Worm (Caenorhabditis elegans) whole organism, young adult: Measurements from ENCODE around the gene F17C11.22.
A peak's percentile ranks its signal among the peaks of the same experiment; 100 is the strongest.

Experiments
- B0019.2 ChIP-seq: fragments of 200-800 bp; sonication (Bioruptor generic); conservative IDR thresholded peaks from 2 replicates; pipeline ENCODE4 v1.3.6; 2022; ENCODE audit warnings: missing genetic modification reagents, missing genetic modification characterization, missing compliant biosample characterization
- B0261.1 ChIP-seq: sonication (generic microtip); optimal IDR thresholded peaks from 2 replicates; lab custom pipeline; 2016; ENCODE audit warnings: mild to moderate bottlenecking, missing genetic modification characterization, moderate library complexity, missing compliant biosample characterization
- B0336.3 ChIP-seq: fragments of 200-800 bp; sonication (Bioruptor generic); IDR thresholded peaks from 2 replicates; pipeline ENCODE4 v1.3.6; 2022; ENCODE audit warnings: missing genetic modification characterization, missing compliant biosample characterization
- F22D6.2 ChIP-seq: sonication (generic microtip); optimal IDR thresholded peaks from 2 replicates; lab custom pipeline; 2016; ENCODE audit warnings: mild to moderate bottlenecking, missing genetic modification characterization, missing compliant biosample characterization
- F23B12.7 ChIP-seq: sonication (generic microtip); optimal IDR thresholded peaks from 2 replicates; lab custom pipeline; 2017; ENCODE audit warnings: missing genetic modification characterization, mild to moderate bottlenecking, missing compliant biosample characterization, antibody characterized with exemption, moderate library complexity; ENCODE audit not compliant: insufficient read depth
- F39B2.1 ChIP-seq: fragments of 200-800 bp; sonication (Bioruptor generic); IDR thresholded peaks from 2 replicates; pipeline ENCODE4 v1.3.6; 2022; ENCODE audit warnings: missing genetic modification reagents, missing genetic modification characterization, missing compliant biosample characterization
- F55B11.4 ChIP-seq: sonication (generic microtip); optimal IDR thresholded peaks from 2 replicates; lab custom pipeline; 2016; ENCODE audit warnings: missing compliant biosample characterization, missing genetic modification characterization, borderline replicate concordance; ENCODE audit not compliant: insufficient read depth
- K11D2.4 ChIP-seq: fragments of 200-800 bp; sonication (Bioruptor generic); IDR thresholded peaks from 2 replicates; pipeline ENCODE4 v1.3.6; 2022; ENCODE audit warnings: missing genetic modification reagents, missing genetic modification characterization, missing compliant biosample characterization
- Y53F4B.3 ChIP-seq: fragments of 200-800 bp; sonication (Bioruptor generic); IDR thresholded peaks from 2 replicates; pipeline ENCODE4 v1.3.6; 2022; ENCODE audit warnings: missing genetic modification reagents, missing genetic modification characterization, missing compliant biosample characterization
- Y56A3A.18 ChIP-seq: fragments of 200-800 bp; sonication (Bioruptor generic); IDR thresholded peaks from 2 replicates; pipeline ENCODE4 v1.3.6; 2022; ENCODE audit warnings: missing genetic modification reagents, missing genetic modification characterization, missing compliant biosample characterization
- Y79H2A.3 ChIP-seq: fragments of 200-800 bp; sonication (Bioruptor generic); conservative IDR thresholded peaks from 2 replicates; pipeline ENCODE4 v1.3.6; 2022; ENCODE audit warnings: missing genetic modification reagents, missing genetic modification characterization, missing compliant biosample characterization
- ZK185.1 ChIP-seq: sonication (generic microtip); optimal IDR thresholded peaks from 2 replicates; lab custom pipeline; 2016; ENCODE audit warnings: mild to moderate bottlenecking, missing genetic modification characterization, missing compliant biosample characterization; ENCODE audit not compliant: poor library complexity, severe bottlenecking
- ama-1 ChIP-seq, 3 experiments: fragments of 150-350 bp in 1 of 3; sonication (generic microtip) in 2 of 3; optimal IDR thresholded peaks; 2 replicates each; lab custom pipeline; 2014 to 2018; ENCODE audit warnings: missing biosample characterization in 2 of 3, missing genetic modification characterization in 2 of 3, missing genetic modification reagents in 2 of 3
- aptf-2 ChIP-seq: fragments of 200-800 bp; sonication (Bioruptor generic); conservative IDR thresholded peaks from 2 replicates; pipeline ENCODE4 v1.3.6; 2022; ENCODE audit warnings: missing genetic modification reagents, missing genetic modification characterization, missing compliant biosample characterization
- attf-5 ChIP-seq: fragments of 200-800 bp; sonication (Bioruptor generic); optimal IDR thresholded peaks from 2 replicates; lab custom pipeline; 2018; ENCODE audit warnings: mild to moderate bottlenecking, missing genetic modification characterization, missing compliant biosample characterization
- cebp-1 ChIP-seq, 2 experiments: fragments of 200-800 bp in 1 of 2; sonication (Bioruptor generic) in 1 of 2; sonication (generic microtip) in 1 of 2; IDR thresholded peaks in 1 of 2; optimal IDR thresholded peaks in 1 of 2; 2 replicates each; pipeline versions ENCODE4 v1.3.6 to Lab custom; 2017 to 2022; ENCODE audit warnings: missing compliant biosample characterization in 2 of 2, missing genetic modification characterization in 2 of 2, mild to moderate bottlenecking in 1 of 2, missing genetic modification reagents in 1 of 2, moderate library complexity in 1 of 2
- ceh-27 ChIP-seq: fragments of 200-800 bp; sonication (Bioruptor generic); optimal IDR thresholded peaks from 2 replicates; lab custom pipeline; 2018; ENCODE audit warnings: mild to moderate bottlenecking, missing genetic modification characterization, moderate library complexity, missing compliant biosample characterization
- ceh-79 ChIP-seq: sonication (generic microtip); optimal IDR thresholded peaks from 2 replicates; lab custom pipeline; 2017; ENCODE audit warnings: mild to moderate bottlenecking, missing genetic modification characterization, missing compliant biosample characterization
- chd-7 ChIP-seq: sonication (generic microtip); optimal IDR thresholded peaks from 2 replicates; lab custom pipeline; 2016; ENCODE audit warnings: mild to moderate bottlenecking, missing genetic modification characterization, moderate library complexity, missing compliant biosample characterization
- dpff-1 ChIP-seq: sonication (generic microtip); optimal IDR thresholded peaks from 2 replicates; lab custom pipeline; 2017; ENCODE audit warnings: mild to moderate bottlenecking, missing genetic modification characterization, missing compliant biosample characterization
- ets-4 ChIP-seq: fragments of 200-800 bp; sonication (Bioruptor generic); optimal IDR thresholded peaks from 2 replicates; lab custom pipeline; 2018; ENCODE audit warnings: mild to moderate bottlenecking, missing genetic modification characterization, missing compliant biosample characterization
- gei-17 ChIP-seq: fragments of 200-800 bp; sonication (Bioruptor generic); optimal IDR thresholded peaks from 2 replicates; lab custom pipeline; 2018; ENCODE audit warnings: mild to moderate bottlenecking, missing genetic modification characterization, missing compliant biosample characterization
- him-1 ChIP-seq: sonication (generic microtip); optimal IDR thresholded peaks from 2 replicates; lab custom pipeline; 2016; ENCODE audit warnings: missing genotype, missing genetic modification reagents, missing genetic modification characterization, missing compliant biosample characterization
- hlh-26 ChIP-seq: fragments of 200-800 bp; sonication (Bioruptor generic); conservative IDR thresholded peaks from 2 replicates; pipeline ENCODE4 v1.3.6; 2022; ENCODE audit warnings: missing genetic modification reagents, missing genetic modification characterization, missing compliant biosample characterization
- hrde-1 ChIP-seq: sonication (generic microtip); optimal IDR thresholded peaks from 2 replicates; lab custom pipeline; 2016; ENCODE audit warnings: missing genetic modification characterization, mild to moderate bottlenecking, missing compliant biosample characterization, moderate library complexity, missing genotype, missing genetic modification reagents, borderline replicate concordance
- hsf-1 ChIP-seq: fragments of 200-800 bp; sonication (Bioruptor generic); IDR thresholded peaks from 2 replicates; pipeline ENCODE4 v1.3.6; 2022; ENCODE audit warnings: missing genetic modification reagents, missing genetic modification characterization, missing compliant biosample characterization
- lag-1 ChIP-seq: fragments of 200-800 bp; sonication (Bioruptor generic); IDR thresholded peaks from 2 replicates; pipeline ENCODE4 v1.3.6; 2022; ENCODE audit warnings: missing genetic modification reagents, missing genetic modification characterization, missing compliant biosample characterization
- let-607 ChIP-seq, 2 experiments: fragments of 200-800 bp in 1 of 2; sonication (Bioruptor generic) in 1 of 2; sonication (generic microtip) in 1 of 2; optimal IDR thresholded peaks; 2 replicates each; lab custom pipeline; 2016 to 2018; ENCODE audit warnings: mild to moderate bottlenecking in 2 of 2, missing compliant biosample characterization in 2 of 2, missing genetic modification characterization in 2 of 2, moderate library complexity in 2 of 2, missing genotype in 1 of 2
- lin-26 ChIP-seq: fragments of 200-800 bp; sonication (Bioruptor generic); IDR thresholded peaks from 2 replicates; pipeline ENCODE4 v1.3.6; 2022; ENCODE audit warnings: missing genetic modification reagents, missing genetic modification characterization, missing compliant biosample characterization
- lin-40 ChIP-seq: sonication (generic microtip); optimal IDR thresholded peaks from 2 replicates; lab custom pipeline; 2016; ENCODE audit warnings: missing genetic modification characterization, mild to moderate bottlenecking, missing compliant biosample characterization, missing genotype, missing genetic modification reagents
- lin-54 ChIP-seq: fragments of 200-800 bp; sonication (Bioruptor generic); optimal IDR thresholded peaks from 2 replicates; lab custom pipeline; 2018; ENCODE audit warnings: mild to moderate bottlenecking, missing genetic modification characterization, missing compliant biosample characterization
- lir-1 ChIP-seq: fragments of 200-800 bp; sonication (Bioruptor generic); conservative IDR thresholded peaks from 2 replicates; pipeline ENCODE4 v1.3.6; 2022; ENCODE audit warnings: missing genetic modification reagents, missing genetic modification characterization, missing compliant biosample characterization
- madf-10 ChIP-seq: sonication (generic microtip); optimal IDR thresholded peaks from 2 replicates; lab custom pipeline; 2016; ENCODE audit warnings: mild to moderate bottlenecking, missing genetic modification characterization, missing compliant biosample characterization
- mes-4 ChIP-seq: sonication (generic microtip); optimal IDR thresholded peaks from 2 replicates; lab custom pipeline; 2016; ENCODE audit warnings: missing genotype, missing genetic modification characterization, missing compliant biosample characterization
- nfya-1 ChIP-seq: sonication (generic microtip); optimal IDR thresholded peaks from 2 replicates; lab custom pipeline; 2017; ENCODE audit warnings: antibody characterized with exemption, missing compliant biosample characterization, missing genetic modification characterization, borderline replicate concordance; ENCODE audit not compliant: insufficient read depth
- pbrm-1 ChIP-seq: fragments of 200-800 bp; sonication (Bioruptor generic); IDR thresholded peaks from 2 replicates; pipeline ENCODE4 v1.3.6; 2022; ENCODE audit warnings: missing genetic modification reagents, missing genetic modification characterization, missing compliant biosample characterization
- sea-2 ChIP-seq: fragments of 200-800 bp; sonication (Bioruptor generic); IDR thresholded peaks from 2 replicates; pipeline ENCODE4 v1.3.6; 2022; ENCODE audit warnings: missing genetic modification characterization, missing compliant biosample characterization
- snpc-1.3 ChIP-seq: sonication (generic microtip); optimal IDR thresholded peaks from 2 replicates; lab custom pipeline; 2017; ENCODE audit warnings: missing genetic modification characterization, mild to moderate bottlenecking, missing compliant biosample characterization, antibody characterized with exemption, moderate library complexity, missing genotype, missing genetic modification reagents; ENCODE audit not compliant: insufficient read depth
- somi-1 ChIP-seq: fragments of 200-800 bp; sonication (Bioruptor generic); optimal IDR thresholded peaks from 2 replicates; lab custom pipeline; 2018; ENCODE audit warnings: mild to moderate bottlenecking, missing genetic modification characterization, missing compliant biosample characterization
- tbp1 ChIP-seq: fragments of 200-800 bp; sonication (Bioruptor generic); optimal IDR thresholded peaks from 2 replicates; lab custom pipeline; 2018; ENCODE audit warnings: mild to moderate bottlenecking, missing genetic modification characterization, missing compliant biosample characterization
- tlf-1 ChIP-seq: fragments of 200-800 bp; sonication (Bioruptor generic); optimal IDR thresholded peaks from 2 replicates; lab custom pipeline; 2018; ENCODE audit warnings: mild to moderate bottlenecking, missing genetic modification characterization, missing compliant biosample characterization
- unc-130 ChIP-seq: sonication (generic microtip); optimal IDR thresholded peaks from 2 replicates; lab custom pipeline; 2016; ENCODE audit warnings: missing genetic modification reagents, missing genetic modification characterization, missing compliant biosample characterization
- unc-62 ChIP-seq: fragments of 150-350 bp; optimal IDR thresholded peaks from 2 replicates; lab custom pipeline; 2014; ENCODE audit warnings: missing biosample characterization, missing genetic modification reagents, missing genetic modification characterization
- zim-3 ChIP-seq: sonication (generic microtip); optimal IDR thresholded peaks from 2 replicates; lab custom pipeline; 2017; ENCODE audit warnings: mild to moderate bottlenecking, missing genetic modification characterization, moderate library complexity, missing compliant biosample characterization
- ztf-22 ChIP-seq: fragments of 200-800 bp; sonication (Bioruptor generic); optimal IDR thresholded peaks from 2 replicates; lab custom pipeline; 2018; ENCODE audit warnings: mild to moderate bottlenecking, missing genetic modification characterization, moderate library complexity, missing compliant biosample characterization
- ztf-25 ChIP-seq: fragments of 200-800 bp; sonication (Bioruptor generic); IDR thresholded peaks from 2 replicates; pipeline ENCODE4 v1.3.6; 2022; ENCODE audit warnings: missing genetic modification reagents, missing genetic modification characterization, missing compliant biosample characterization
- ztf-3 ChIP-seq: fragments of 200-800 bp; sonication (Bioruptor generic); optimal IDR thresholded peaks from 2 replicates; lab custom pipeline; 2018; ENCODE audit warnings: mild to moderate bottlenecking, missing genetic modification characterization, missing compliant biosample characterization

The F17C11.22 gene

DNA sequence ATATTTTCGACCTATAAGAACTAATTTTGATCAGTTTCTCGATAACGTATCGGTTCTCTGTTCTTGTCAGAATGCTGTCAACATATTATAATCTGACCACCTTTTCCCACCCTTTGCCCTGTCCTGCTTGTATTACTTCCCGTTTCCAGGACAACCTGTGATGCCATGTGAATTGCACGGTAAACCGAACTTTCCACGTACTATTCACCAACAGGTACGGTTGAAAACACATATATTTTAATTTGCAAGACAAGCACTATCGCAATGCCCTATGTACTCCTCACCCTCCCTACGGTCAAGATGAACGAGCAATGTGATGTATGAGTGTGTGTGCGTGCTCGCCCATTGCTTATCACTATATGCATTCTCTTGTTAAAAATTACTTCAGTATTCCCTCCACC, 39.2 kb upstream of the F17C11.22 start (continued):
- peak; percentile 89 for TF ChIP-seq ztf-22 (GFP tag; lab: Kevin White, UChicago)
- peak; percentile 13 for TF ChIP-seq madf-10
- TF ChIP-seq ets-4 (GFP tag; lab: Kevin White, UChicago), result peak; percentile 73
- no peak for TF ChIP-seq gei-17 (GFP tag; lab: Kevin White, UChicago)
- peak; percentile 35 for TF ChIP-seq unc-62 (GFP tag; lab: Kevin White, UChicago)
- peak; percentile 4 for TF ChIP-seq lin-40 (tag; lab: Kevin White, UChicago)
- no peak for TF ChIP-seq lir-1 (GFP tag; lab: Robert Waterston, UW)
- no peak for TF ChIP-seq F23B12.7 (tag; lab: Kevin White, UChicago)
- 0 out of 2 replicates have a peak, but pooled peaks have one; percentile 7 for TF ChIP-seq pbrm-1 (GFP tag; lab: Robert Waterston, UW)
- no peak for TF ChIP-seq B0019.2
- TF ChIP-seq ztf-3 (GFP tag; lab: Kevin White, UChicago), result no peak
- no peak for TF ChIP-seq tlf-1 (GFP tag; lab: Kevin White, UChicago)
- no peak for TF ChIP-seq mes-4 (tag; lab: Kevin White, UChicago)
- peak; percentile 8 for TF ChIP-seq F22D6.2 (tag; lab: Kevin White, UChicago)
- no peak for TF ChIP-seq F55B11.4
- peak in 1 of 2 experiments; percentile 74 for TF ChIP-seq let-607 (tag; optimal IDR thresholded peaks at IDR 0.05; lab: Kevin White, UChicago)
- no peak for TF ChIP-seq him-1 (tag; lab: Kevin White, UChicago)
- no peak for TF ChIP-seq hlh-26 (GFP tag; lab: Robert Waterston, UW)
- TF ChIP-seq B0336.3, result no peak
- TF ChIP-seq aptf-2 (GFP tag; lab: Robert Waterston, UW), result no peak
- TF ChIP-seq unc-130, result no peak
- TF ChIP-seq F39B2.1 (GFP tag; lab: Robert Waterston, UW), result no peak
- TF ChIP-seq zim-3 (tag; lab: Kevin White, UChicago), result no peak
- no peak for TF ChIP-seq hsf-1 (GFP tag; lab: Robert Waterston, UW)
- no peak for TF ChIP-seq lin-54 (GFP tag; lab: Kevin White, UChicago)
- TF ChIP-seq dpff-1 (tag; lab: Kevin White, UChicago), result no peak
- no peak for TF ChIP-seq ceh-27
- TF ChIP-seq lag-1 (GFP tag; lab: Robert Waterston, UW), result no peak
- no peak for TF ChIP-seq chd-7
- TF ChIP-seq ZK185.1 (tag; lab: Kevin White, UChicago), result no peak
- no peak for TF ChIP-seq Y56A3A.18 (GFP tag; lab: Robert Waterston, UW)
- no peak for TF ChIP-seq K11D2.4 (GFP tag; lab: Robert Waterston, UW)
- TF ChIP-seq snpc-1.3 (tag; lab: Kevin White, UChicago), result no peak
- no peak for TF ChIP-seq Y79H2A.3 (GFP tag; lab: Robert Waterston, UW)
- peak; percentile 2 for TF ChIP-seq tbp1 (GFP tag; lab: Kevin White, UChicago)
- TF ChIP-seq ztf-25 (GFP tag; lab: Robert Waterston, UW), result no peak
- no peak for TF ChIP-seq B0261.1 (tag; lab: Kevin White, UChicago)
- no peak for TF ChIP-seq nfya-1
- no peak for TF ChIP-seq cebp-1 (GFP tag; IDR thresholded peaks at IDR 0.05; lab: Robert Waterston, UW)
- TF ChIP-seq cebp-1 (tag; optimal IDR thresholded peaks at IDR 0.05; lab: Kevin White, UChicago), result peak; percentile 22
- TF ChIP-seq ceh-79 (tag; lab: Kevin White, UChicago), result no peak
- no peak for TF ChIP-seq attf-5 (GFP tag; lab: Kevin White, UChicago)
- TF ChIP-seq lin-26, result no peak
- TF ChIP-seq somi-1 (GFP tag; lab: Kevin White, UChicago), result no peak
- TF ChIP-seq Y53F4B.3 (GFP tag; lab: Robert Waterston, UW), result no peak
- no peak for TF ChIP-seq ama-1 (optimal IDR thresholded peaks at IDR 0.05; lab: Kevin White, UChicago)
- no peak for TF ChIP-seq ama-1 (GFP tag; optimal IDR thresholded peaks at IDR 0.05; lab: Kevin White, UChicago)
- TF ChIP-seq sea-2 (GFP tag; lab: Robert Waterston, UW), result no peak
- no peak for TF ChIP-seq hrde-1 (tag; lab: Kevin White, UChicago)
